Fruit fly (Drosophila melanogaster) whole organism, prepupa: ENCODE results near the gene Lerp.

Experiments
- CG31627 ChIP-seq: fragments of 200-800 bp; sonication (Bioruptor generic); optimal IDR thresholded peaks from 3 replicates; lab custom pipeline; 2016; ENCODE audit warnings: missing biosample characterization, missing genetic modification characterization
- Met ChIP-seq: fragments of 200-800 bp; sonication (Bioruptor generic); optimal IDR thresholded peaks from 3 replicates; lab custom pipeline; 2016; ENCODE audit warnings: missing biosample characterization, missing genetic modification characterization
- vri ChIP-seq: fragments of 200-800 bp; sonication (Bioruptor generic); optimal IDR thresholded peaks from 3 replicates; lab custom pipeline; 2016; ENCODE audit warnings: missing biosample characterization, mild to moderate bottlenecking, missing genetic modification characterization

- TF ChIP-seq CG31627 (no peak), Met (no peak), vri (GFP tag; lab: Kevin White, UChicago) (no peak)
Observed at dm6 chr3R:26885192-26885591, 22.3 kb upstream of the Lerp start.
